Fruit fly (Drosophila melanogaster): ENCODE data around the gene Fbp2.

dm6 chr2L:9430992-9431602, 4.5 kb downstream of the Fbp2 start, which contains the start of the genes FucTB and scat:
- TF ChIP-seq CG7101 (tag; optimal IDR thresholded peaks at IDR 0.05), result peak; percentile 91
- TF ChIP-seq Clk (GFP tag; optimal IDR thresholded peaks at IDR 0.05), result peak; percentile 81
- TF ChIP-seq cnc (optimal IDR thresholded peaks at IDR 0.05), result no peak
- peak; percentile 59 for TF ChIP-seq Hr96 (GFP tag; optimal IDR thresholded peaks at IDR 0.05)
- peak; percentile 87 for TF ChIP-seq bab1 (GFP tag; optimal IDR thresholded peaks at IDR 0.05)
- peak; percentile 89 for TF ChIP-seq CG11617 (GFP tag; optimal IDR thresholded peaks at IDR 0.05)
- peak; percentile 74 for TF ChIP-seq tj (GFP tag; optimal IDR thresholded peaks at IDR 0.05)
- TF ChIP-seq CG14711 (tag; optimal IDR thresholded peaks at IDR 0.05), result peak; percentile 86
- peak; percentile 94 for TF ChIP-seq ovo (GFP tag; optimal IDR thresholded peaks at IDR 0.05)
- TF ChIP-seq cic (GFP tag; optimal IDR thresholded peaks at IDR 0.05), result peak; percentile 21
- TF ChIP-seq Mnt (GFP tag; optimal IDR thresholded peaks at IDR 0.05), result peak; percentile 62
- peak; percentile 61 for TF ChIP-seq CG5204 (GFP tag; optimal IDR thresholded peaks at IDR 0.05)
